Worm (Caenorhabditis elegans) whole organism, young adult: ENCODE measurements around the gene Y22D7AL.3.

ENCODE experiments used
- B0336.3 ChIP-seq: fragments of 200-800 bp; sonication (Bioruptor generic); IDR thresholded peaks from 2 replicates; pipeline ENCODE4 v1.3.6; 2022; ENCODE audit warnings: missing genetic modification characterization, missing compliant biosample characterization
- C06A6.2 ChIP-seq: fragments of 200-800 bp; sonication (Bioruptor generic); conservative IDR thresholded peaks from 2 replicates; pipeline ENCODE4 v1.3.6; 2022; ENCODE audit warnings: missing genetic modification characterization, missing compliant biosample characterization
- F10E7.11 ChIP-seq: sonication (generic microtip); optimal IDR thresholded peaks from 2 replicates; lab custom pipeline; 2017; ENCODE audit warnings: mild to moderate bottlenecking, missing genetic modification characterization, moderate library complexity, missing compliant biosample characterization
- F23B12.7 ChIP-seq: sonication (generic microtip); optimal IDR thresholded peaks from 2 replicates; lab custom pipeline; 2017; ENCODE audit warnings: missing genetic modification characterization, mild to moderate bottlenecking, missing compliant biosample characterization, antibody characterized with exemption, moderate library complexity; ENCODE audit not compliant: insufficient read depth
- F33H1.4 ChIP-seq: fragments of 200-800 bp; sonication (Bioruptor generic); IDR thresholded peaks from 2 replicates; pipeline ENCODE4 v1.3.6; 2022; ENCODE audit warnings: missing genetic modification reagents, missing genetic modification characterization, missing compliant biosample characterization
- F39B2.1 ChIP-seq: fragments of 200-800 bp; sonication (Bioruptor generic); IDR thresholded peaks from 2 replicates; pipeline ENCODE4 v1.3.6; 2022; ENCODE audit warnings: missing genetic modification reagents, missing genetic modification characterization, missing compliant biosample characterization
- F57C9.4 ChIP-seq: sonication (generic microtip); optimal IDR thresholded peaks from 2 replicates; lab custom pipeline; 2017; ENCODE audit warnings: mild to moderate bottlenecking, missing genetic modification characterization, missing compliant biosample characterization
- K11D2.4 ChIP-seq: fragments of 200-800 bp; sonication (Bioruptor generic); IDR thresholded peaks from 2 replicates; pipeline ENCODE4 v1.3.6; 2022; ENCODE audit warnings: missing genetic modification reagents, missing genetic modification characterization, missing compliant biosample characterization
- T26A5.8 ChIP-seq: sonication (generic microtip); optimal IDR thresholded peaks from 2 replicates; lab custom pipeline; 2016; ENCODE audit warnings: missing genetic modification characterization, missing compliant biosample characterization
- Y53G8AR.9 ChIP-seq: fragments of 200-800 bp; sonication (Bioruptor generic); conservative IDR thresholded peaks from 2 replicates; pipeline ENCODE4 v1.3.6; 2022; ENCODE audit warnings: missing genetic modification reagents, missing genetic modification characterization, missing compliant biosample characterization
- Y56A3A.18 ChIP-seq: fragments of 200-800 bp; sonication (Bioruptor generic); IDR thresholded peaks from 2 replicates; pipeline ENCODE4 v1.3.6; 2022; ENCODE audit warnings: missing genetic modification reagents, missing genetic modification characterization, missing compliant biosample characterization
- ZK185.1 ChIP-seq: sonication (generic microtip); optimal IDR thresholded peaks from 2 replicates; lab custom pipeline; 2016; ENCODE audit warnings: mild to moderate bottlenecking, missing genetic modification characterization, missing compliant biosample characterization; ENCODE audit not compliant: poor library complexity, severe bottlenecking
- atf-7 ChIP-seq: sonication (generic microtip); optimal IDR thresholded peaks from 2 replicates; lab custom pipeline; 2017; ENCODE audit warnings: mild to moderate bottlenecking, missing genetic modification characterization, missing compliant biosample characterization
- bed-1 ChIP-seq: fragments of 200-800 bp; sonication (Bioruptor generic); IDR thresholded peaks from 2 replicates; pipeline ENCODE4 v1.3.6; 2022; ENCODE audit warnings: missing genetic modification reagents, missing genetic modification characterization, missing compliant biosample characterization
- ceh-27 ChIP-seq: fragments of 200-800 bp; sonication (Bioruptor generic); optimal IDR thresholded peaks from 2 replicates; lab custom pipeline; 2018; ENCODE audit warnings: mild to moderate bottlenecking, missing genetic modification characterization, moderate library complexity, missing compliant biosample characterization
- ceh-58 ChIP-seq: fragments of 200-800 bp; sonication (Bioruptor generic); IDR thresholded peaks from 2 replicates; pipeline ENCODE4 v1.3.6; 2022; ENCODE audit warnings: missing genetic modification characterization, missing compliant biosample characterization
- ceh-79 ChIP-seq: sonication (generic microtip); optimal IDR thresholded peaks from 2 replicates; lab custom pipeline; 2017; ENCODE audit warnings: mild to moderate bottlenecking, missing genetic modification characterization, missing compliant biosample characterization
- ceh-91 ChIP-seq: fragments of 200-800 bp; sonication (Bioruptor generic); IDR thresholded peaks from 2 replicates; pipeline ENCODE4 v1.3.6; 2022; ENCODE audit warnings: missing genetic modification reagents, missing genetic modification characterization, missing compliant biosample characterization
- egl-18 ChIP-seq: fragments of 200-800 bp; sonication (Bioruptor generic); IDR thresholded peaks from 2 replicates; pipeline ENCODE4 v1.3.6; 2022; ENCODE audit warnings: missing genetic modification reagents, missing genetic modification characterization, missing compliant biosample characterization
- let-607 ChIP-seq, 2 experiments: fragments of 200-800 bp in 1 of 2; sonication (Bioruptor generic) in 1 of 2; sonication (generic microtip) in 1 of 2; optimal IDR thresholded peaks; 2 replicates each; lab custom pipeline; 2016 to 2018; ENCODE audit warnings: mild to moderate bottlenecking in 2 of 2, missing compliant biosample characterization in 2 of 2, missing genetic modification characterization in 2 of 2, moderate library complexity in 2 of 2, missing genotype in 1 of 2
- madf-10 ChIP-seq: sonication (generic microtip); optimal IDR thresholded peaks from 2 replicates; lab custom pipeline; 2016; ENCODE audit warnings: mild to moderate bottlenecking, missing genetic modification characterization, missing compliant biosample characterization
- madf-3 ChIP-seq: fragments of 200-800 bp; sonication (Bioruptor generic); IDR thresholded peaks from 2 replicates; pipeline ENCODE4 v1.3.6; 2022; ENCODE audit warnings: missing genetic modification reagents, missing genetic modification characterization, missing compliant biosample characterization
- madf-6 ChIP-seq: fragments of 200-800 bp; sonication (Bioruptor generic); IDR thresholded peaks from 2 replicates; pipeline ENCODE4 v1.3.6; 2022; ENCODE audit warnings: missing genetic modification reagents, missing genetic modification characterization, missing compliant biosample characterization
- madf-8 ChIP-seq: fragments of 200-800 bp; sonication (Bioruptor generic); conservative IDR thresholded peaks from 2 replicates; pipeline ENCODE4 v1.3.6; 2022; ENCODE audit warnings: missing genetic modification reagents, missing genetic modification characterization, missing compliant biosample characterization
- mcd-1 ChIP-seq: fragments of 200-800 bp; sonication (Bioruptor generic); IDR thresholded peaks from 2 replicates; pipeline ENCODE4 v1.3.6; 2022; ENCODE audit warnings: missing genetic modification reagents, missing genetic modification characterization, missing compliant biosample characterization
- nfya-2 ChIP-seq: fragments of 200-800 bp; sonication (Bioruptor generic); IDR thresholded peaks from 2 replicates; pipeline ENCODE4 v1.3.6; 2022; ENCODE audit warnings: missing genetic modification reagents, missing genetic modification characterization, missing compliant biosample characterization
- nfyb-1 ChIP-seq: fragments of 200-800 bp; sonication (Bioruptor generic); IDR thresholded peaks from 2 replicates; pipeline ENCODE4 v1.3.6; 2022; ENCODE audit warnings: missing genetic modification reagents, missing genetic modification characterization, missing compliant biosample characterization
- nhr-120 ChIP-seq: fragments of 200-800 bp; sonication (Bioruptor generic); IDR thresholded peaks from 2 replicates; pipeline ENCODE4 v1.3.6; 2022; ENCODE audit warnings: missing genetic modification characterization, missing compliant biosample characterization
- repo-1 ChIP-seq: sonication (generic microtip); optimal IDR thresholded peaks from 2 replicates; lab custom pipeline; 2017; ENCODE audit warnings: mild to moderate bottlenecking, missing genetic modification characterization, missing compliant biosample characterization
- sea-2 ChIP-seq: fragments of 200-800 bp; sonication (Bioruptor generic); IDR thresholded peaks from 2 replicates; pipeline ENCODE4 v1.3.6; 2022; ENCODE audit warnings: missing genetic modification characterization, missing compliant biosample characterization
- snpc-4 ChIP-seq, 5 experiments: fragments of 150-350 bp in 1 of 5; sonication (generic microtip) in 4 of 5; optimal IDR thresholded peaks; 2 replicates each; lab custom pipeline; 2014 to 2018; ENCODE audit warnings: missing genetic modification characterization in 5 of 5, missing biosample characterization in 3 of 5, antibody characterized with exemption in 2 of 5, mild to moderate bottlenecking in 2 of 5, missing compliant biosample characterization in 2 of 5, missing genotype in 2 of 5, moderate library complexity in 2 of 5, missing genetic modification reagents in 1 of 5
- tbx-9 ChIP-seq: sonication (generic microtip); optimal IDR thresholded peaks from 2 replicates; lab custom pipeline; 2016; ENCODE audit warnings: borderline replicate concordance, missing genetic modification characterization, inconsistent platforms, missing compliant biosample characterization
- zfh-2 ChIP-seq: fragments of 200-800 bp; sonication (Bioruptor generic); conservative IDR thresholded peaks from 2 replicates; pipeline ENCODE4 v1.3.6; 2022; ENCODE audit warnings: missing genetic modification reagents, missing genetic modification characterization, missing compliant biosample characterization
- zim-3 ChIP-seq: sonication (generic microtip); optimal IDR thresholded peaks from 2 replicates; lab custom pipeline; 2017; ENCODE audit warnings: mild to moderate bottlenecking, missing genetic modification characterization, moderate library complexity, missing compliant biosample characterization
- ztf-18 ChIP-seq: sonication (generic microtip); optimal IDR thresholded peaks from 2 replicates; lab custom pipeline; 2016; ENCODE audit warnings: missing genotype, mild to moderate bottlenecking, missing genetic modification characterization, missing compliant biosample characterization
- ztf-3 ChIP-seq: fragments of 200-800 bp; sonication (Bioruptor generic); optimal IDR thresholded peaks from 2 replicates; lab custom pipeline; 2018; ENCODE audit warnings: mild to moderate bottlenecking, missing genetic modification characterization, missing compliant biosample characterization

Gene Y22D7AL.3

ce11 chrIII:1625660-1626275 is 15.5 kb upstream of the Y22D7AL.3 start (continued):
- TF ChIP-seq F23B12.7 (tag; lab: Kevin White, UChicago) = no peak

ce11 chrIII:1626524-1626923 is 14.7 kb upstream of the Y22D7AL.3 start, which contains the start of gene Y22D7AL.4:
TSS of gene Y22D7AL.4 (plus strand) at chrIII:1626632.
- TF ChIP-seq nfyb-1 (peak; percentile 69; the same call in 1 of the 2 replicates), zfh-2 (GFP tag; lab: Robert Waterston, UW) (no peak), egl-18 (no peak), F10E7.11 (tag; lab: Kevin White, UChicago) (no peak), Y53G8AR.9 (GFP tag; lab: Robert Waterston, UW) (no peak), B0336.3 (no peak), repo-1 (tag; lab: Kevin White, UChicago) (peak; percentile 30), tbx-9 (no peak), F57C9.4 (tag; lab: Kevin White, UChicago) (no peak), K11D2.4 (GFP tag; lab: Robert Waterston, UW) (no peak), F33H1.4 (0 out of 2 replicates have a peak, but pooled peaks have one; percentile 24), mcd-1 (GFP tag; lab: Robert Waterston, UW) (0 out of 2 replicates have a peak, but pooled peaks have one; percentile 26), zim-3 (tag; lab: Kevin White, UChicago) (peak; percentile 80), ZK185.1 (tag; lab: Kevin White, UChicago) (no peak), C06A6.2 (GFP tag; lab: Robert Waterston, UW) (no peak), madf-6 (GFP tag; lab: Robert Waterston, UW) (no peak), nfya-2 (GFP tag; lab: Robert Waterston, UW) (no peak), Y56A3A.18 (GFP tag; lab: Robert Waterston, UW) (0 out of 2 replicates have a peak, but pooled peaks have one; percentile 34), snpc-4 (GFP tag; optimal IDR thresholded peaks at IDR 0.05; lab: Kevin White, UChicago) (no peak), snpc-4 (tag; optimal IDR thresholded peaks at IDR 0.05; lab: Kevin White, UChicago) (no peak)

- TF ChIP-seq madf-3 (GFP tag; lab: Robert Waterston, UW) (no peak), madf-10 (tag; lab: Kevin White, UChicago) (no peak), sea-2 (GFP tag; lab: Robert Waterston, UW) (no peak), ztf-3 (GFP tag; lab: Kevin White, UChicago) (no peak), nhr-120 (GFP tag; lab: Robert Waterston, UW) (no peak), atf-7 (tag; lab: Kevin White, UChicago) (no peak), ceh-58 (GFP tag; lab: Robert Waterston, UW) (no peak), ztf-18 (tag; lab: Kevin White, UChicago) (no peak), bed-1 (GFP tag; lab: Robert Waterston, UW) (no peak), ceh-79 (tag; lab: Kevin White, UChicago) (no peak), let-607 (tag; optimal IDR thresholded peaks at IDR 0.05; lab: Kevin White, UChicago) (no peak), F39B2.1 (GFP tag; lab: Robert Waterston, UW) (no peak), ceh-91 (no peak), T26A5.8 (tag; lab: Kevin White, UChicago) (no peak), ceh-27 (GFP tag; lab: Kevin White, UChicago) (no peak), madf-8 (GFP tag; lab: Robert Waterston, UW) (no peak)
Observed at ce11 chrIII:1634270-1634669, 7.0 kb upstream of the Y22D7AL.3 start, which contains the start of gene Y22D7AL.11. TSS of gene Y22D7AL.11 (minus strand) at chrIII:1634370.
